Fruit fly (Drosophila melanogaster) whole organism, embryonic: ENCODE measurements around the gene Hr38.

ENCODE experiments used
- Ada2b ChIP-seq: fragments of 200-800 bp; sonication (Bioruptor generic); IDR thresholded peaks from 2 replicates; pipeline ENCODE4 v1.3.6; 2022; ENCODE audit warnings: missing biosample characterization, missing genetic modification characterization
- CG10209 ChIP-seq: fragments of 200-800 bp; sonication (Bioruptor generic); optimal IDR thresholded peaks from 3 replicates; lab custom pipeline; 2017; ENCODE audit warnings: missing biosample characterization, mild to moderate bottlenecking, missing genetic modification characterization, missing genetic modification reagents
- CG11398 ChIP-seq: fragments of 200-800 bp; sonication (Bioruptor generic); optimal IDR thresholded peaks from 2 replicates; lab custom pipeline; 2016; ENCODE audit warnings: missing biosample characterization, missing genetic modification characterization
- CG12391 ChIP-seq: fragments of 200-800 bp; sonication (Bioruptor generic); optimal IDR thresholded peaks from 3 replicates; lab custom pipeline; 2018; ENCODE audit warnings: missing biosample characterization, mild to moderate bottlenecking, missing genetic modification characterization, moderate library complexity
- CG12659 ChIP-seq: fragments of 200-800 bp; sonication (Bioruptor generic); optimal IDR thresholded peaks from 3 replicates; lab custom pipeline; 2017; ENCODE audit warnings: mild to moderate bottlenecking, missing biosample characterization, missing genetic modification reagents, missing genetic modification characterization
- CG12769 ChIP-seq: fragments of 200-800 bp; sonication (Bioruptor generic); optimal IDR thresholded peaks from 2 replicates; lab custom pipeline; 2019; ENCODE audit warnings: missing biosample characterization, mild to moderate bottlenecking, missing genetic modification characterization, moderate library complexity
- CG13287 ChIP-seq: fragments of 200-800 bp; sonication (Bioruptor generic); IDR thresholded peaks from 2 replicates; pipeline ENCODE4 v1.3.6; 2022; ENCODE audit warnings: missing biosample characterization, missing genetic modification characterization; ENCODE audit not compliant: partially characterized antibody
- CG14014 ChIP-seq: fragments of 200-800 bp; sonication (Bioruptor generic); IDR thresholded peaks from 2 replicates; pipeline ENCODE4 v1.3.6; 2022; ENCODE audit warnings: missing biosample characterization, missing genetic modification characterization
- CG1602 ChIP-seq: fragments of 200-800 bp; sonication (Bioruptor generic); optimal IDR thresholded peaks from 3 replicates; lab custom pipeline; 2016; ENCODE audit warnings: missing biosample characterization, missing genetic modification characterization
- CG17829 ChIP-seq: fragments of 200-800 bp; optimal IDR thresholded peaks from 2 replicates; lab custom pipeline; 2019; ENCODE audit warnings: missing biosample characterization, mild to moderate bottlenecking, missing genetic modification characterization, moderate library complexity
- CG2129 ChIP-seq: fragments of 200-800 bp; sonication (Bioruptor generic); IDR thresholded peaks from 2 replicates; pipeline ENCODE4 v1.3.6; 2022; ENCODE audit warnings: missing biosample characterization, missing genetic modification characterization; ENCODE audit not compliant: partially characterized antibody
- CG2199 ChIP-seq: fragments of 200-800 bp; sonication (Bioruptor generic); IDR thresholded peaks from 3 replicates; pipeline ENCODE4 v1.3.6; 2022; ENCODE audit warnings: missing biosample characterization, missing genetic modification characterization
- CG2202 ChIP-seq: fragments of 200-800 bp; sonication (Bioruptor generic); optimal IDR thresholded peaks from 2 replicates; lab custom pipeline; 2018; ENCODE audit warnings: missing biosample characterization, mild to moderate bottlenecking, missing genetic modification characterization
- CG34422 ChIP-seq: fragments of 200-800 bp; sonication (Bioruptor generic); IDR thresholded peaks from 3 replicates; pipeline ENCODE4 v1.3.6; 2022; ENCODE audit warnings: missing biosample characterization, missing genetic modification characterization
- CG3995 ChIP-seq: fragments of 200-800 bp; sonication (Bioruptor generic); optimal IDR thresholded peaks from 3 replicates; lab custom pipeline; 2016; ENCODE audit warnings: missing biosample characterization, missing genetic modification characterization
- CG42726 ChIP-seq: fragments of 200-800 bp; sonication (Bioruptor generic); IDR thresholded peaks from 2 replicates; pipeline ENCODE4 v1.3.6; 2022; ENCODE audit warnings: missing biosample characterization, missing genetic modification characterization; ENCODE audit not compliant: partially characterized antibody
- CG7839 ChIP-seq: fragments of 200-800 bp; sonication (Bioruptor generic); optimal IDR thresholded peaks from 3 replicates; lab custom pipeline; 2018; ENCODE audit warnings: missing biosample characterization, mild to moderate bottlenecking, missing genetic modification characterization, moderate library complexity
- CG8924 ChIP-seq: fragments of 200-800 bp; optimal IDR thresholded peaks from 3 replicates; lab custom pipeline; 2019; ENCODE audit warnings: missing biosample characterization, mild to moderate bottlenecking, missing genetic modification characterization, moderate library complexity
- CG9932 ChIP-seq: fragments of 200-800 bp; sonication (Bioruptor generic); IDR thresholded peaks from 2 replicates; pipeline ENCODE4 v1.3.6; 2022; ENCODE audit warnings: missing biosample characterization, missing genetic modification characterization
- Chrac-16 ChIP-seq: fragments of 200-800 bp; sonication (Bioruptor generic); optimal IDR thresholded peaks from 3 replicates; lab custom pipeline; 2016; ENCODE audit warnings: missing biosample characterization, missing genetic modification characterization
- CoRest ChIP-seq: fragments of 200-800 bp; sonication (Bioruptor generic); optimal IDR thresholded peaks from 3 replicates; lab custom pipeline; 2018; ENCODE audit warnings: missing biosample characterization, mild to moderate bottlenecking, missing genetic modification characterization, moderate library complexity
- Dp ChIP-seq: fragments of 200-800 bp; sonication (Bioruptor generic); optimal IDR thresholded peaks from 2 replicates; lab custom pipeline; 2018; ENCODE audit warnings: missing biosample characterization, mild to moderate bottlenecking, missing genetic modification characterization, moderate library complexity
- Ets97D ChIP-seq: fragments of 200-800 bp; sonication (Bioruptor generic); optimal IDR thresholded peaks from 3 replicates; lab custom pipeline; 2016; ENCODE audit warnings: missing biosample characterization, missing genetic modification characterization
- Hr3 ChIP-seq: fragments of 200-800 bp; sonication (Bioruptor generic); optimal IDR thresholded peaks from 3 replicates; lab custom pipeline; 2016; ENCODE audit warnings: missing biosample characterization, missing genetic modification characterization
- Lhr ChIP-seq: fragments of 200-800 bp; sonication (Bioruptor generic); optimal IDR thresholded peaks from 3 replicates; lab custom pipeline; 2017; ENCODE audit warnings: mild to moderate bottlenecking, missing biosample characterization, missing genetic modification reagents, missing genetic modification characterization
- MBD-R2 ChIP-seq: fragments of 200-800 bp; sonication (Bioruptor generic); IDR thresholded peaks from 2 replicates; pipeline ENCODE4 v1.3.6; 2022; ENCODE audit warnings: missing biosample characterization, missing genetic modification characterization
- Med ChIP-seq: fragments of 200-800 bp; sonication (Bioruptor generic); peaks from one replicate; lab custom pipeline; 2016; ENCODE audit warnings: missing biosample characterization, missing genetic modification characterization, mild to moderate bottlenecking, inconsistent platforms, moderate library complexity
- NfI ChIP-seq: fragments of 200-800 bp; sonication (Bioruptor generic); optimal IDR thresholded peaks from 3 replicates; lab custom pipeline; 2018; ENCODE audit warnings: missing biosample characterization, mild to moderate bottlenecking, missing genetic modification characterization, moderate library complexity
- PHDP ChIP-seq: fragments of 200-800 bp; sonication (Bioruptor generic); optimal IDR thresholded peaks from 3 replicates; lab custom pipeline; 2018; ENCODE audit warnings: missing biosample characterization, mild to moderate bottlenecking, missing genetic modification characterization, moderate library complexity
- Sry-β ChIP-seq: fragments of 200-800 bp; sonication (Bioruptor generic); optimal IDR thresholded peaks from 2 replicates; lab custom pipeline; 2018; ENCODE audit warnings: missing biosample characterization, mild to moderate bottlenecking, missing genetic modification characterization, moderate library complexity
- Sry-δ ChIP-seq: fragments of 200-800 bp; sonication (Bioruptor generic); optimal IDR thresholded peaks from 2 replicates; lab custom pipeline; 2016; ENCODE audit warnings: missing biosample characterization, missing genetic modification characterization
- TFAM ChIP-seq: fragments of 200-800 bp; sonication (Bioruptor generic); optimal IDR thresholded peaks from 2 replicates; lab custom pipeline; 2017; ENCODE audit warnings: missing biosample characterization, missing genetic modification characterization, inconsistent platforms
- Xbp1 ChIP-seq: fragments of 200-800 bp; sonication (Bioruptor generic); optimal IDR thresholded peaks from 3 replicates; lab custom pipeline; 2016; ENCODE audit warnings: missing biosample characterization, mild to moderate bottlenecking, missing genetic modification characterization
- al ChIP-seq: fragments of 200-800 bp; sonication (Bioruptor generic); IDR thresholded peaks from 2 replicates; pipeline ENCODE4 v1.3.6; 2022; ENCODE audit warnings: missing biosample characterization, missing genetic modification characterization
- amos ChIP-seq: fragments of 200-800 bp; sonication (Bioruptor generic); IDR thresholded peaks from 2 replicates; pipeline ENCODE4 v1.3.6; 2022; ENCODE audit warnings: missing biosample characterization, missing genetic modification characterization; ENCODE audit not compliant: partially characterized antibody
- bbx ChIP-seq: fragments of 200-800 bp; sonication (Bioruptor generic); IDR thresholded peaks from 2 replicates; pipeline ENCODE4 v1.3.6; 2022; ENCODE audit warnings: missing biosample characterization, missing genetic modification characterization; ENCODE audit not compliant: partially characterized antibody
- bsh ChIP-seq, 2 experiments: fragments of 200-800 bp; sonication (Bioruptor generic); optimal IDR thresholded peaks; 2 replicates each; lab custom pipeline; 2017 to 2018; ENCODE audit warnings: mild to moderate bottlenecking in 2 of 2, missing biosample characterization in 2 of 2, missing genetic modification characterization in 2 of 2, moderate library complexity in 1 of 2
- da ChIP-seq: fragments of 200-800 bp; sonication (Bioruptor generic); optimal IDR thresholded peaks from 2 replicates; lab custom pipeline; 2016; ENCODE audit warnings: missing biosample characterization, missing genetic modification characterization
- grau ChIP-seq: fragments of 200-800 bp; optimal IDR thresholded peaks from 3 replicates; lab custom pipeline; 2019; ENCODE audit warnings: missing biosample characterization, mild to moderate bottlenecking, missing genetic modification characterization, moderate library complexity
- kah ChIP-seq: fragments of 200-800 bp; sonication (Bioruptor generic); optimal IDR thresholded peaks from 2 replicates; lab custom pipeline; 2018; ENCODE audit warnings: missing biosample characterization, mild to moderate bottlenecking, missing genetic modification characterization
- knrl ChIP-seq: fragments of 200-800 bp; sonication (Bioruptor generic); IDR thresholded peaks from 3 replicates; pipeline ENCODE4 v1.3.6; 2022; ENCODE audit warnings: missing biosample characterization, missing genetic modification characterization; ENCODE audit not compliant: partially characterized antibody
- lbe ChIP-seq: fragments of 200-800 bp; sonication (Bioruptor generic); optimal IDR thresholded peaks from 2 replicates; lab custom pipeline; 2016; ENCODE audit warnings: missing biosample characterization, mild to moderate bottlenecking, missing genetic modification characterization
- sd ChIP-seq: fragments of 200-800 bp; sonication (Bioruptor generic); optimal IDR thresholded peaks from 3 replicates; lab custom pipeline; 2018; ENCODE audit warnings: missing biosample characterization, mild to moderate bottlenecking, missing genetic modification characterization, moderate library complexity
- slbo ChIP-seq: fragments of 200-800 bp; sonication (Bioruptor generic); IDR thresholded peaks from 2 replicates; pipeline ENCODE4 v1.3.6; 2022; ENCODE audit warnings: missing biosample characterization, missing genetic modification characterization
- tio ChIP-seq: fragments of 200-800 bp; sonication (Bioruptor generic); optimal IDR thresholded peaks from 2 replicates; lab custom pipeline; 2017; ENCODE audit warnings: missing biosample characterization, missing genetic modification characterization, inconsistent platforms
- tna ChIP-seq: fragments of 200-800 bp; sonication (Bioruptor generic); IDR thresholded peaks from 2 replicates; pipeline ENCODE4 v1.3.6; 2022; ENCODE audit warnings: missing biosample characterization, missing genetic modification characterization; ENCODE audit not compliant: partially characterized antibody
- unc-4 ChIP-seq: fragments of 200-800 bp; sonication (Bioruptor generic); IDR thresholded peaks from 2 replicates; pipeline ENCODE4 v1.3.6; 2022; ENCODE audit warnings: missing biosample characterization, missing genetic modification characterization; ENCODE audit not compliant: partially characterized antibody
- zen2 ChIP-seq: fragments of 200-800 bp; sonication (Bioruptor generic); IDR thresholded peaks from 3 replicates; pipeline ENCODE4 v1.3.6; 2022; ENCODE audit warnings: missing biosample characterization, missing genetic modification characterization; ENCODE audit not compliant: partially characterized antibody
- zfh1 ChIP-seq: fragments of 200-800 bp; sonication (Bioruptor generic); IDR thresholded peaks from 3 replicates; pipeline ENCODE4 v1.3.6; 2022; ENCODE audit warnings: missing biosample characterization, missing genetic modification characterization

The Hr38 gene

dm6 chr2L:20675875-20676274 is 38.5 kb downstream of the Hr38 start, which contains the start of the genes CG31678 and IKKepsilon (continued):
- peak; percentile 53 for TF ChIP-seq CoRest
- TF ChIP-seq CG10209 = no peak
- TF ChIP-seq lbe (GFP tag; lab: Kevin White, UChicago) = peak; percentile 40
- TF ChIP-seq Xbp1 (GFP tag; lab: Kevin White, UChicago) = peak; percentile 61
- TF ChIP-seq al (GFP tag; lab: Robert Waterston, UW) = 0 out of 2 replicates have a peak, but pooled peaks have one; percentile 23
- TF ChIP-seq TFAM (GFP tag; lab: Kevin White, UChicago) = no peak
- TF ChIP-seq CG12659 (GFP tag; lab: Kevin White, UChicago) = peak; percentile 69
- TF ChIP-seq CG8924 (tag; lab: Kevin White, UChicago) = peak; percentile 39
- TF ChIP-seq Ets97D (GFP tag; lab: Kevin White, UChicago) = peak; percentile 26
- peak; percentile 45 for TF ChIP-seq CG1602 (GFP tag; lab: Kevin White, UChicago)
- no peak for TF ChIP-seq da (GFP tag; lab: Kevin White, UChicago)
- TF ChIP-seq Ada2b = peak; percentile 17; the same call in 1 of the 2 replicates
- TF ChIP-seq CG13287 (GFP tag; lab: Robert Waterston, UW) = peak; percentile 96
- TF ChIP-seq MBD-R2 (GFP tag; lab: Robert Waterston, UW) = peak; percentile 93
- TF ChIP-seq CG42726 (GFP tag; lab: Robert Waterston, UW) = peak; percentile 84
- peak; percentile 88 for TF ChIP-seq Sry-β (GFP tag; lab: Kevin White, UChicago)
- peak; percentile 94 for TF ChIP-seq tna (GFP tag; lab: Robert Waterston, UW)
- peak; percentile 91 for TF ChIP-seq amos (GFP tag; lab: Robert Waterston, UW)
- TF ChIP-seq tio (GFP tag; lab: Kevin White, UChicago) = no peak
- no peak for TF ChIP-seq CG14014 (GFP tag; lab: Robert Waterston, UW)
- TF ChIP-seq CG12391 (tag; lab: Kevin White, UChicago) = peak; percentile 63
- TF ChIP-seq slbo (GFP tag; lab: Robert Waterston, UW) = peak; percentile 70
- peak; percentile 34 for TF ChIP-seq Hr3 (GFP tag; lab: Kevin White, UChicago)
- no peak for TF ChIP-seq sd (tag; lab: Kevin White, UChicago)
- TF ChIP-seq zfh1 (GFP tag; lab: Robert Waterston, UW) = peak; percentile 25; the same call in 1 of the 3 replicates
- TF ChIP-seq CG12769 (tag; lab: Kevin White, UChicago) = no peak
- no peak for TF ChIP-seq CG2202 (tag; lab: Kevin White, UChicago)
- peak; percentile 64; the same call in 2 of the 3 replicates for TF ChIP-seq CG34422 (GFP tag; lab: Robert Waterston, UW)
- TF ChIP-seq CG11398 (GFP tag; lab: Kevin White, UChicago) = no peak
- peak in 1 of 2 experiments; percentile 25 for TF ChIP-seq bsh (GFP tag; optimal IDR thresholded peaks at IDR 0.05; lab: Kevin White, UChicago)
- TF ChIP-seq CG2129 (GFP tag; lab: Robert Waterston, UW) = peak; percentile 73
- peak; percentile 76 for TF ChIP-seq CG9932 (GFP tag; lab: Robert Waterston, UW)
- TF ChIP-seq Med (GFP tag; lab: Kevin White, UChicago) = peak; percentile 76
- peak; percentile 91 for TF ChIP-seq knrl (GFP tag; lab: Robert Waterston, UW)
- peak; percentile 87 for TF ChIP-seq bbx (GFP tag; lab: Robert Waterston, UW)
- peak; percentile 34 for TF ChIP-seq NfI (GFP tag; lab: Kevin White, UChicago)
- TF ChIP-seq Dp = peak; percentile 29
- peak; percentile 26 for TF ChIP-seq Chrac-16 (GFP tag; lab: Kevin White, UChicago)
- TF ChIP-seq Sry-δ (GFP tag; lab: Kevin White, UChicago) = peak; percentile 70
- TF ChIP-seq grau = peak; percentile 58
- TF ChIP-seq kah (GFP tag; lab: Kevin White, UChicago) = no peak
- peak; percentile 37 for TF ChIP-seq CG7839 (tag; lab: Kevin White, UChicago)
- TF ChIP-seq Lhr (GFP tag; lab: Kevin White, UChicago) = no peak
- TF ChIP-seq CG17829 = peak; percentile 63
- peak; percentile 30 for TF ChIP-seq PHDP (tag; lab: Kevin White, UChicago)
- peak; percentile 89 for TF ChIP-seq zen2 (GFP tag; lab: Robert Waterston, UW)
- peak; percentile 89 for TF ChIP-seq unc-4 (GFP tag; lab: Robert Waterston, UW)
- TF ChIP-seq CG2199 = 0 out of 3 replicates have a peak, but pooled peaks have one; percentile 54
- peak; percentile 99 for TF ChIP-seq CG3995 (GFP tag; lab: Kevin White, UChicago)
